Worm (Caenorhabditis elegans) whole organism, L4 larva: ENCODE measurements around the gene F52D2.6.

ENCODE experiments used
- ceh-28 ChIP-seq: fragments of 150-350 bp; optimal IDR thresholded peaks from 2 replicates; lab custom pipeline; 2014; ENCODE audit warnings: missing biosample characterization, missing genetic modification reagents, missing genetic modification characterization
- ceh-32 ChIP-seq: sonication (generic microtip); optimal IDR thresholded peaks from 2 replicates; lab custom pipeline; 2016; ENCODE audit warnings: mild to moderate bottlenecking, missing genetic modification characterization, missing compliant biosample characterization; ENCODE audit not compliant: poor library complexity
- dve-1 ChIP-seq: sonication (generic microtip); optimal IDR thresholded peaks from 2 replicates; lab custom pipeline; 2017; ENCODE audit warnings: antibody characterized with exemption, mild to moderate bottlenecking, missing genetic modification characterization, missing compliant biosample characterization; ENCODE audit not compliant: insufficient read depth
- fos-1 ChIP-seq: fragments of 150-350 bp; optimal IDR thresholded peaks from 2 replicates; lab custom pipeline; 2014; ENCODE audit warnings: missing biosample characterization, missing genetic modification characterization
- hif-1 ChIP-seq, 2 experiments: sonication (generic microtip); optimal IDR thresholded peaks; 2 replicates each; lab custom pipeline; 2016 to 2017; ENCODE audit warnings: missing compliant biosample characterization in 2 of 2, missing genetic modification characterization in 2 of 2, missing genetic modification reagents in 2 of 2, missing genotype in 2 of 2, mild to moderate bottlenecking in 1 of 2
- hmg-1.1 ChIP-seq: fragments of 200-800 bp; sonication (Bioruptor generic); IDR thresholded peaks from 2 replicates; pipeline ENCODE4 v1.3.6; 2022; ENCODE audit warnings: missing genetic modification reagents, missing genetic modification characterization, missing compliant biosample characterization
- jun-1 ChIP-seq: fragments of 150-350 bp; optimal IDR thresholded peaks from 2 replicates; lab custom pipeline; 2014; ENCODE audit warnings: missing biosample characterization, missing genetic modification reagents, missing genetic modification characterization
- mdl-1 ChIP-seq, 2 experiments: fragments of 150-350 bp in 1 of 2; sonication (generic microtip) in 1 of 2; optimal IDR thresholded peaks; 2 replicates each; lab custom pipeline; 2014 to 2017; ENCODE audit warnings: missing biosample characterization in 2 of 2, missing genetic modification characterization in 2 of 2
- nhr-237 ChIP-seq: sonication (generic microtip); optimal IDR thresholded peaks from 2 replicates; lab custom pipeline; 2017; ENCODE audit warnings: missing biosample characterization, missing genetic modification characterization
- nhr-28 ChIP-seq: fragments of 150-350 bp; optimal IDR thresholded peaks from 2 replicates; lab custom pipeline; 2014; ENCODE audit warnings: missing biosample characterization, missing genetic modification characterization
- nhr-6 ChIP-seq: fragments of 150-350 bp; optimal IDR thresholded peaks from 2 replicates; lab custom pipeline; 2014; ENCODE audit warnings: missing biosample characterization, missing genetic modification characterization
- nhr-76 ChIP-seq: fragments of 150-350 bp; optimal IDR thresholded peaks from 2 replicates; lab custom pipeline; 2014; ENCODE audit warnings: missing biosample characterization, missing genetic modification characterization
- unc-39 ChIP-seq: sonication (generic microtip); optimal IDR thresholded peaks from 2 replicates; lab custom pipeline; 2017; ENCODE audit warnings: missing biosample characterization, missing genetic modification characterization
- zag-1 ChIP-seq: fragments of 150-350 bp; optimal IDR thresholded peaks from 2 replicates; lab custom pipeline; 2014; ENCODE audit warnings: missing biosample characterization, missing genetic modification characterization

DNA sequence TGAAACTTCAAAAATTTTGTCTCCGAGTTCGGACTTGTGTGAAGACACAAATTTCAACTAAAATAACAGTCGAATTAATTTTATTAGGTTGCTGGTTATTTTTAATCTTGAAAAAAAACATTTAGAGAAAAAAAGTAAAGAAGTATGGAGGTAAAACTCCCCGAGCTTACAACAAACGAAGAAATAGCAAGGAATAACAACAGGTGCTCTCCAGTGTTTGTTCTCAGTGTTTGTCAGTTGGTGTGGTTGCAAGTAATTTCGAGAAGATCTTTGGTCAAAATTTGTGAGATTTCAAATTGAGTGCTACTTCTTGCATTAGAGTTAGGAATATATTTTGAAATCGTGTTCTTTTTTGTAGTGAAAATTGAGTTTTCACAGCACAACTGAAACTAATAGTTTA, 9.0 kb downstream of the F52D2.6 start:
- TF ChIP-seq dve-1 (tag; lab: Kevin White, UChicago), result no peak
- no peak for TF ChIP-seq mdl-1 (tag; optimal IDR thresholded peaks at IDR 0.05; lab: Kevin White, UChicago)
- TF ChIP-seq ceh-32 (tag; lab: Kevin White, UChicago), result no peak
- no peak for TF ChIP-seq hif-1 (tag; optimal IDR thresholded peaks at IDR 0.05; lab: Kevin White, UChicago)
- no peak for TF ChIP-seq nhr-76
- TF ChIP-seq hmg-1.1 (GFP tag; lab: Robert Waterston, UW), result no peak
- TF ChIP-seq nhr-28, result no peak
- no peak for TF ChIP-seq zag-1
- TF ChIP-seq nhr-237, result no peak
- no peak for TF ChIP-seq nhr-6
- no peak for TF ChIP-seq jun-1 (tag; lab: Kevin White, UChicago)
- TF ChIP-seq ceh-28 (tag; lab: Kevin White, UChicago), result no peak
- TF ChIP-seq unc-39 (tag; lab: Kevin White, UChicago), result no peak
- TF ChIP-seq fos-1 (tag; lab: Kevin White, UChicago), result no peak
